Worm (Caenorhabditis elegans) whole organism, mixed stage, embryonic: Measurements from ENCODE around the gene C47E8.11.

Experiments
- ceh-83 ChIP-seq: fragments of 200-800 bp; sonication (Bioruptor generic); optimal IDR thresholded peaks from 2 replicates; lab custom pipeline; 2018; ENCODE audit warnings: mild to moderate bottlenecking, missing genetic modification characterization, missing compliant biosample characterization
- elt-3 ChIP-seq: fragments of 150-350 bp; optimal IDR thresholded peaks from 2 replicates; lab custom pipeline; 2014; ENCODE audit warnings: missing biosample characterization, missing genetic modification characterization
- mls-2 ChIP-seq: sonication (generic microtip); optimal IDR thresholded peaks from 2 replicates; lab custom pipeline; 2016; ENCODE audit warnings: mild to moderate bottlenecking, missing genetic modification characterization, moderate library complexity, missing compliant biosample characterization
- nhr-237 ChIP-seq: fragments of 150-350 bp; optimal IDR thresholded peaks from 2 replicates; lab custom pipeline; 2014; ENCODE audit warnings: missing biosample characterization, missing genetic modification characterization
- nhr-76 ChIP-seq: sonication (generic microtip); optimal IDR thresholded peaks from 2 replicates; lab custom pipeline; 2017; ENCODE audit warnings: missing biosample characterization, missing genetic modification characterization
- unc-39 ChIP-seq: fragments of 150-350 bp; optimal IDR thresholded peaks from 2 replicates; lab custom pipeline; 2014; ENCODE audit warnings: missing biosample characterization, missing genetic modification characterization
- unc-62 ChIP-seq: fragments of 150-350 bp; optimal IDR thresholded peaks from 2 replicates; lab custom pipeline; 2014; ENCODE audit warnings: missing biosample characterization, missing genetic modification reagents, missing genetic modification characterization
- ztf-11 ChIP-seq: fragments of 150-350 bp; optimal IDR thresholded peaks from 2 replicates; lab custom pipeline; 2014; ENCODE audit warnings: missing biosample characterization, missing genetic modification characterization

- no peak for TF ChIP-seq nhr-76 (tag; lab: Kevin White, UChicago)
- TF ChIP-seq unc-62 (GFP tag; lab: Kevin White, UChicago): no peak
- TF ChIP-seq unc-39: no peak
- TF ChIP-seq nhr-237 (tag; lab: Kevin White, UChicago): no peak
- TF ChIP-seq mls-2 (tag; lab: Kevin White, UChicago): no peak
- no peak for TF ChIP-seq ceh-83 (GFP tag; lab: Kevin White, UChicago)
- no peak for TF ChIP-seq elt-3 (tag; lab: Kevin White, UChicago)
- no peak for TF ChIP-seq ztf-11 (tag; lab: Kevin White, UChicago)
Measured at ce11 chrV:14683291-14683690, 5.1 kb upstream of the C47E8.11 start.
